Fruit fly (Drosophila melanogaster) whole organism: ENCODE measurements around the gene CG11927.

Experiments
- CG8478 ChIP-seq: fragments of >200 bp; optimal IDR thresholded peaks from 2 replicates; lab custom pipeline; 2018; ENCODE audit warnings: inconsistent platforms
- EcR ChIP-seq, 2 experiments: fragments of >200 bp; optimal IDR thresholded peaks; 2 replicates each; lab custom pipeline; 2017; ENCODE audit warnings: missing biosample characterization in 2 of 2, missing genetic modification characterization in 2 of 2, missing genetic modification reagents in 2 of 2

- TF ChIP-seq CG8478 (lab: Kevin White, UChicago) (no peak), EcR (GFP tag; optimal IDR thresholded peaks at IDR 0.05; lab: Kevin White, UChicago) (no peak)
These were observed 5.1 kb downstream of the CG11927 start, which contains the start of gene smog for dm6 chr2L:4852605-4853102.
